Worm (Caenorhabditis elegans) whole organism, L4 larva: ENCODE results near the gene sre-34.

Source experiments
- ama-1 ChIP-seq: fragments of 150-350 bp; optimal IDR thresholded peaks from 2 replicates; lab custom pipeline; 2014; ENCODE audit warnings: inconsistent platforms, mixed read lengths
- egl-27 ChIP-seq: sonication (generic microtip); optimal IDR thresholded peaks from 3 replicates; lab custom pipeline; 2017; ENCODE audit warnings: missing biosample characterization, missing genetic modification reagents, missing genetic modification characterization
- unc-130 ChIP-seq: sonication (generic microtip); optimal IDR thresholded peaks from 2 replicates; lab custom pipeline; 2016; ENCODE audit warnings: missing genetic modification reagents, missing genetic modification characterization, missing compliant biosample characterization
- ztf-11 ChIP-seq: fragments of 150-350 bp; optimal IDR thresholded peaks from 2 replicates; lab custom pipeline; 2014; ENCODE audit warnings: missing biosample characterization, missing genetic modification characterization

DNA sequence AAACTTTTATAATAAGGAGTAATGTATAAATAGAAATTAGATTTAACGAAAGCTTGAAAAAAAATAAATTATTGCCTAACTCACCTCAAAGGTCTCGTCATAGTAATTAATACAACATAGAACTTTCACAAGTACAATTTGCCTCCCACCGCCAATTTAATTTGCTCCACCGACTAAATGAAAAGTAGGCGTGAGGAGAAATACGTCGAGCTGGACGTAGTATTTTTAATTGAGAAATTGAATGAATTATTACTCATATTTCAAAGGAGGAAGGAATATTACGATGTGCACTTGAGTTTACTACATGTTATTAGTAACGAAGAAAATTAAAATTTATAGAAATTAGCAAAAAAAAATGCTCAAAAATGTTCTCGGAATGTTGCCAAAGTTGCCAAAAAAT is 11.5 kb upstream of the sre-34 start, which contains the start of gene Y57A10C.9:
- no peak for TF ChIP-seq egl-27
- no peak for TF ChIP-seq ama-1
- TF ChIP-seq ztf-11 = no peak
- TF ChIP-seq unc-130 (GFP tag; lab: Kevin White, UChicago) = no peak
